Fruit fly (Drosophila melanogaster): Measurements from ENCODE around the gene Irp-1A.

Irp-1A gene

dm6 chr3R:22753895-22754774, 29.7 kb upstream of the Irp-1A start (continued):
- TF ChIP-seq CG4404 (GFP tag; IDR thresholded peaks at IDR 0.05) (no peak), CG13624 (GFP tag; optimal IDR thresholded peaks at IDR 0.05) (peak; percentile 44), H2.0 (GFP tag; IDR thresholded peaks at IDR 0.05) (peak; percentile 58), CrebB (tag; optimal IDR thresholded peaks at IDR 0.05) (peak; percentile 11), HLH4C (GFP tag; IDR thresholded peaks at IDR 0.05; ENCODE audit: partially characterized antibody) (0 out of 3 replicates have a peak, but pooled peaks have one; percentile 17), MESR4 (GFP tag; optimal IDR thresholded peaks at IDR 0.05) (peak; percentile 6), CG6175 (GFP tag; IDR thresholded peaks at IDR 0.05) (peak; percentile 89), CG17186 (GFP tag; optimal IDR thresholded peaks at IDR 0.05) (no peak), CG31224 (GFP tag; IDR thresholded peaks at IDR 0.05) (no peak; the same call in 1 of the 2 replicates), CG17802 (tag; optimal IDR thresholded peaks at IDR 0.05) (no peak), YL-1 (GFP tag; optimal IDR thresholded peaks at IDR 0.05) (no peak), Hr78 (GFP tag; optimal IDR thresholded peaks at IDR 0.05) (peak in 1 of 2 experiments; percentile 12), CG4617 (GFP tag; optimal IDR thresholded peaks at IDR 0.05; ENCODE audit: borderline replicate concordance) (no peak), fd3F (GFP tag; optimal IDR thresholded peaks at IDR 0.05) (peak; percentile 28), CG10431 (GFP tag; optimal IDR thresholded peaks at IDR 0.05) (no peak), CG7987 (GFP tag; optimal IDR thresholded peaks at IDR 0.05) (peak; percentile 41), repo (GFP tag; optimal IDR thresholded peaks at IDR 0.05) (peak; percentile 26), BtbVII (GFP tag; optimal IDR thresholded peaks at IDR 0.05) (peak; percentile 53), Hr3 (GFP tag; optimal IDR thresholded peaks at IDR 0.05) (peak; percentile 60), CG4328 (GFP tag; optimal IDR thresholded peaks at IDR 0.05) (peak; percentile 58), ash1 (GFP tag; optimal IDR thresholded peaks at IDR 0.05) (no peak), fru (optimal IDR thresholded peaks at IDR 0.05) (no peak), CG8089 (GFP tag; optimal IDR thresholded peaks at IDR 0.05) (no peak), CG11504 (tag; optimal IDR thresholded peaks at IDR 0.05) (peak; percentile 83), Atf6 (GFP tag; IDR thresholded peaks at IDR 0.05) (no peak), CG8281 (tag; optimal IDR thresholded peaks at IDR 0.05) (peak; percentile 39), sc (optimal IDR thresholded peaks at IDR 0.05) (no peak), sc (GFP tag; optimal IDR thresholded peaks at IDR 0.05) (peak; percentile 32), CG17385 (GFP tag; optimal IDR thresholded peaks at IDR 0.05) (peak; percentile 49), p53 (GFP tag; optimal IDR thresholded peaks at IDR 0.05) (no peak), rib (GFP tag; IDR thresholded peaks at IDR 0.05) (peak; percentile 47; the same call in 1 of the 2 replicates), CG4854 (GFP tag; optimal IDR thresholded peaks at IDR 0.05) (no peak), CG17568 (GFP tag; optimal IDR thresholded peaks at IDR 0.05) (peak; percentile 19), CG10321 (GFP tag; IDR thresholded peaks at IDR 0.05) (no peak), Sox102F (GFP tag; optimal IDR thresholded peaks at IDR 0.05) (peak; percentile 73), NC2β (GFP tag; optimal IDR thresholded peaks at IDR 0.05) (no peak), CG14860 (GFP tag; IDR thresholded peaks at IDR 0.05; ENCODE audit: partially characterized antibody) (no peak), CG11398 (GFP tag; optimal IDR thresholded peaks at IDR 0.05) (no peak), vvl (GFP tag; IDR thresholded peaks at IDR 0.05) (peak; percentile 38), emc (GFP tag; optimal IDR thresholded peaks at IDR 0.05) (no peak), Adf1 (GFP tag; IDR thresholded peaks at IDR 0.05) (peak; percentile 98), salm (tag; optimal IDR thresholded peaks at IDR 0.05) (no peak), ato (GFP tag; IDR thresholded peaks at IDR 0.05; ENCODE audit: partially characterized antibody) (0 out of 2 replicates have a peak, but pooled peaks have one; percentile 31), CG6272 (GFP tag; IDR thresholded peaks at IDR 0.05) (peak; percentile 52; the same call in 1 of the 2 replicates), Ada2b (GFP tag; IDR thresholded peaks at IDR 0.05) (peak; percentile 57), Awh (GFP tag; IDR thresholded peaks at IDR 0.05) (0 out of 2 replicates have a peak, but pooled peaks have one; percentile 20), D19B (GFP tag; optimal IDR thresholded peaks at IDR 0.05) (peak; percentile 59), CG34224 (GFP tag; IDR thresholded peaks at IDR 0.05; ENCODE audit: partially characterized antibody) (peak; percentile 50; the same call in 2 of the 3 replicates)
